Worm (Caenorhabditis elegans) whole organism, early embryonic: ENCODE measurements around the gene F21D5.6.

ENCODE experiments used
- B0310.2 ChIP-seq: sonication (generic microtip); optimal IDR thresholded peaks from 2 replicates; lab custom pipeline; 2016; ENCODE audit warnings: mild to moderate bottlenecking, missing genetic modification characterization, missing compliant biosample characterization
- F13C5.2 ChIP-seq: sonication (generic microtip); optimal IDR thresholded peaks from 2 replicates; lab custom pipeline; 2017; ENCODE audit warnings: mild to moderate bottlenecking, missing genetic modification characterization, inconsistent platforms, missing compliant biosample characterization
- aly-1 ChIP-seq: sonication (generic microtip); optimal IDR thresholded peaks from 2 replicates; lab custom pipeline; 2016; ENCODE audit warnings: missing genetic modification characterization, missing compliant biosample characterization
- ama-1 ChIP-seq: fragments of 150-350 bp; optimal IDR thresholded peaks from 2 replicates; lab custom pipeline; 2014
- ceh-13 ChIP-seq: fragments of 200-800 bp; sonication (Bioruptor generic); optimal IDR thresholded peaks from 2 replicates; lab custom pipeline; 2018; ENCODE audit warnings: mild to moderate bottlenecking, missing genetic modification characterization, missing compliant biosample characterization
- ets-7 ChIP-seq: sonication (generic microtip); optimal IDR thresholded peaks from 2 replicates; lab custom pipeline; 2016; ENCODE audit warnings: missing genotype, missing genetic modification characterization, missing compliant biosample characterization
- flt-1 ChIP-seq: fragments of 200-800 bp; sonication (Bioruptor generic); IDR thresholded peaks from 2 replicates; pipeline ENCODE4 v1.3.6; 2022; ENCODE audit warnings: missing genetic modification characterization, missing compliant biosample characterization
- hmbx-1 ChIP-seq: sonication (generic microtip); optimal IDR thresholded peaks from 2 replicates; lab custom pipeline; 2016; ENCODE audit warnings: mild to moderate bottlenecking, missing genetic modification characterization, missing compliant biosample characterization
- hmg-4 ChIP-seq: fragments of 200-800 bp; sonication (Bioruptor generic); optimal IDR thresholded peaks from 2 replicates; lab custom pipeline; 2018; ENCODE audit warnings: mild to moderate bottlenecking, missing genetic modification characterization, missing compliant biosample characterization
- sea-1 ChIP-seq: fragments of 200-800 bp; sonication (Bioruptor generic); conservative IDR thresholded peaks from 2 replicates; pipeline ENCODE4 v1.3.6; 2022; ENCODE audit warnings: missing genetic modification characterization, missing compliant biosample characterization
- tbx-37 ChIP-seq: fragments of 200-800 bp; sonication (Bioruptor generic); conservative IDR thresholded peaks from 2 replicates; pipeline ENCODE4 v1.3.6; 2022; ENCODE audit warnings: missing genetic modification reagents, missing genetic modification characterization, missing compliant biosample characterization
- tra-4 ChIP-seq: sonication (generic microtip); optimal IDR thresholded peaks from 2 replicates; lab custom pipeline; 2017; ENCODE audit warnings: missing genetic modification characterization, missing compliant biosample characterization

- TF ChIP-seq tbx-37 (GFP tag; lab: Robert Waterston, UW) (no peak), ama-1 (lab: Kevin White, UChicago) (no peak), B0310.2 (tag; lab: Kevin White, UChicago) (no peak), tra-4 (tag; lab: Kevin White, UChicago) (no peak), aly-1 (tag; lab: Kevin White, UChicago) (no peak), ceh-13 (GFP tag; lab: Kevin White, UChicago) (no peak), sea-1 (no peak), F13C5.2 (no peak), hmbx-1 (tag; lab: Kevin White, UChicago) (no peak), ets-7 (no peak), hmg-4 (GFP tag; lab: Kevin White, UChicago) (no peak), flt-1 (GFP tag; lab: Robert Waterston, UW) (no peak)
Measured at ce11 chrIV:8739926-8740325, 1.3 kb downstream of the F21D5.6 start, which contains the start of gene mrps-33.
